Worm (Caenorhabditis elegans): ENCODE measurements around the gene srg-68.

DNA sequence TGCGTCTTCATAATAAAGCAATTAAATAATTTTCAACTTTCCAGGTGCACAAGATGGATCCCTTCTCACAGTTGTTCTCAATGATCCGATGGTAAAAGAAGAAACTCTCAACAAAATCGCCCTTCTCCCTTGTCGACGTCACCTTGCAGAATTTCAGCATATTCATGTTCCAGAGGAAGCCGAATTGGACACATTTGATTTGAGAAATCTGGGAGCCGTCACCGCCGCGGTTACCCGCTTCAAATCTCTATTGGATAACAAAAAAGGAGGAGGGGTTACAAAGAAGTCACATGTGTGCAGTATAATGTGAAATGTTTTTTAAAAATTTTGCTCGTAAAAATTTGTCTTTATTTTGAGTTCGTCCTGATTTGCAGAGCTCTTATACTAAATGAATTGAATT lies 37.5 kb upstream of the srg-68 start:
- TF ChIP-seq him-1 (tag; optimal IDR thresholded peaks at IDR 0.05) (no peak), W03F9.2 (tag; optimal IDR thresholded peaks at IDR 0.05) (no peak)
